Fruit fly (Drosophila melanogaster): ENCODE results near the gene CG42613.
A peak's percentile ranks its signal among the peaks of the same experiment; 100 is the strongest.

Gene CG42613

DNA sequence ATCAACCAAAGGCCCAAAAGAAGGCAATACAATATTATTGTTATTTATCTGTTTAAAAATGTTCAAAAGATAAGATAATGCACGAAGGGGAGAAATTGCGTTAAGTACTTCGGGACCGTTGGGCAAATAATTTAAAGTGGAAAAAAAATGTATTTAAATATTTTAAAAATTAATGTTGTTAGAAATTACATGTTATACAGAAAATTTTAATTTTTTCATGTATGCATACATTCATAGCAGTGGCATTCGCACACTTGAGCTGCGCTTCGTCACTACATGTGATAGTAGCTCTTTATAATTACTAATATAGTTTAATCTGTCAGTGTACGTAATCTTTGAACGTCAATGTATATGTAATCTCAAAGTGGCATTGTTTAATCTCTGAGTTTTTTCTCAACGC, 33.8 kb upstream of the CG42613 start (continued):
- TF ChIP-seq z (GFP tag; IDR thresholded peaks at IDR 0.05) = no peak
- TF ChIP-seq Dek (tag; optimal IDR thresholded peaks at IDR 0.05) = no peak
- no peak for TF ChIP-seq CG18011 (GFP tag; optimal IDR thresholded peaks at IDR 0.05)
- no peak for TF ChIP-seq CG12155 (GFP tag; optimal IDR thresholded peaks at IDR 0.05)
- no peak for TF ChIP-seq phol (tag; optimal IDR thresholded peaks at IDR 0.05)
- no peak for TF ChIP-seq chinmo (GFP tag; IDR thresholded peaks at IDR 0.05; ENCODE audit: partially characterized antibody)
- no peak for TF ChIP-seq CG18476 (GFP tag; optimal IDR thresholded peaks at IDR 0.05)
- TF ChIP-seq onecut (GFP tag; IDR thresholded peaks at IDR 0.05) = peak; percentile 16; the same call in 1 of the 2 replicates
- TF ChIP-seq Fer1 (GFP tag; optimal IDR thresholded peaks at IDR 0.05) = no peak
- TF ChIP-seq chn (GFP tag; optimal IDR thresholded peaks at IDR 0.05) = no peak
- no peak for TF ChIP-seq fd102C (GFP tag; optimal IDR thresholded peaks at IDR 0.05)
- TF ChIP-seq gem (tag; optimal IDR thresholded peaks at IDR 0.05) = peak; percentile 61
- peak; percentile 22 for TF ChIP-seq CG15514 (GFP tag; optimal IDR thresholded peaks at IDR 0.05)
- TF ChIP-seq gsb (GFP tag; IDR thresholded peaks at IDR 0.05) = peak; percentile 71
- no peak for TF ChIP-seq Oli (tag; optimal IDR thresholded peaks at IDR 0.05)
- TF ChIP-seq CG32532 (GFP tag; IDR thresholded peaks at IDR 0.05) = peak; percentile 78
- TF ChIP-seq crc (GFP tag; optimal IDR thresholded peaks at IDR 0.05) = no peak
- TF ChIP-seq CG43689 (GFP tag; IDR thresholded peaks at IDR 0.05) = no peak
- peak; percentile 57 for TF ChIP-seq sisA (GFP tag; IDR thresholded peaks at IDR 0.05)
- TF ChIP-seq zfh1 (GFP tag; IDR thresholded peaks at IDR 0.05) = peak; percentile 53; the same call in 1 of the 3 replicates
- peak; percentile 47; the same call in 1 of the 2 replicates for TF ChIP-seq stc (GFP tag; IDR thresholded peaks at IDR 0.05)
- TF ChIP-seq CG7556 (GFP tag; optimal IDR thresholded peaks at IDR 0.05) = no peak
- TF ChIP-seq ttk (GFP tag; IDR thresholded peaks at IDR 0.05) = peak; percentile 76
- TF ChIP-seq shn (GFP tag; optimal IDR thresholded peaks at IDR 0.05) = no peak
- TF ChIP-seq dati (GFP tag; IDR thresholded peaks at IDR 0.05) = no peak
- no peak for TF ChIP-seq BEAF-32 (GFP tag; optimal IDR thresholded peaks at IDR 0.05)
- TF ChIP-seq ara (GFP tag; IDR thresholded peaks at IDR 0.05) = no peak

DNA sequence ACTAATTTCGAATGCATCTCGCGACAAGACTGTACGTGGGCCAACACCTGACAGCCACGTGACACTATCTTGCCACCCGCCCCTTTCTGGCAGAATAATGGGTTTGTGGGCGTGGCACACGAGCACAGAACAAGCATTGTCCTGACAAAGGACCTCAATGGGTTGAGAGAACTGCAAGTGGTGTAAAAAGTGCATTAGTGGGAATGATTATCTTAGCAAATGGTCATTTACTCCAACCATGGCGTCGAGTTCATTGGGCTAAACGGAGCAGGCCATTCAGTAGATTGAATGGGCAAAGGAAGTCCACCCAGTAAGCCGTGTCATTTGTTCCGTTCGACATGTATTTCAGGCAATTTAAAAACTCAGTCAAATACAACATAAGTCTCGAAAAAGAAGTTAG, 31.2 kb upstream of the CG42613 start, which contains the start of gene CG14297:
CG14297 (plus strand) TSS at position 301 of the 400 bp plus-strand sequence.
- TF ChIP-seq Sry-δ (GFP tag; optimal IDR thresholded peaks at IDR 0.05) = no peak
- TF ChIP-seq zfh2 (GFP tag; optimal IDR thresholded peaks at IDR 0.05) = no peak
- no peak for TF ChIP-seq slp2 (GFP tag; optimal IDR thresholded peaks at IDR 0.05)
- no peak for TF ChIP-seq slbo (GFP tag; IDR thresholded peaks at IDR 0.05)
- no peak for TF ChIP-seq Hand (GFP tag; optimal IDR thresholded peaks at IDR 0.05)
- no peak for TF ChIP-seq CG12769 (tag; optimal IDR thresholded peaks at IDR 0.05)
- TF ChIP-seq otp (GFP tag; IDR thresholded peaks at IDR 0.05) = no peak
- TF ChIP-seq bab2 (GFP tag; optimal IDR thresholded peaks at IDR 0.05) = no peak

dm6 chr3R:18899123-18899522, 29.9 kb upstream of the CG42613 start, which contains the start of gene Rh2:
Gene Rh2 (plus strand): TSS chr3R:18899423.
- TF ChIP-seq CG9817 (tag; optimal IDR thresholded peaks at IDR 0.05) = no peak
- no peak for TF ChIP-seq CG14860 (GFP tag; IDR thresholded peaks at IDR 0.05; ENCODE audit: partially characterized antibody)
- no peak for TF ChIP-seq CG11456 (GFP tag; IDR thresholded peaks at IDR 0.05)
- no peak for TF ChIP-seq ssp (GFP tag; IDR thresholded peaks at IDR 0.05)
- TF ChIP-seq CG1647 (GFP tag; optimal IDR thresholded peaks at IDR 0.05) = no peak
- no peak for TF ChIP-seq knrl (GFP tag; IDR thresholded peaks at IDR 0.05; ENCODE audit: partially characterized antibody)
- no peak for TF ChIP-seq CG10959 (GFP tag; IDR thresholded peaks at IDR 0.05)
- no peak for TF ChIP-seq chn (GFP tag; optimal IDR thresholded peaks at IDR 0.05)
- no peak for TF ChIP-seq Hr39 (optimal IDR thresholded peaks at IDR 0.05)
- TF ChIP-seq CG8290 (GFP tag; optimal IDR thresholded peaks at IDR 0.05) = no peak
- TF ChIP-seq CG8290 (tag; optimal IDR thresholded peaks at IDR 0.05) = no peak
